Worm (Caenorhabditis elegans) whole organism, L1 larva: ENCODE data around the gene srx-78.

Experiments used
- C34B4.2 ChIP-seq: sonication (generic microtip); optimal IDR thresholded peaks from 2 replicates; lab custom pipeline; 2017; ENCODE audit warnings: mild to moderate bottlenecking, missing genetic modification characterization, missing compliant biosample characterization
- F16B12.6 ChIP-seq: fragments of 150-350 bp; optimal IDR thresholded peaks from 2 replicates; lab custom pipeline; 2014; ENCODE audit warnings: missing biosample characterization, missing genetic modification characterization
- alr-1 ChIP-seq: fragments of 200-800 bp; sonication (Bioruptor generic); optimal IDR thresholded peaks from 2 replicates; lab custom pipeline; 2018; ENCODE audit warnings: borderline replicate concordance, mild to moderate bottlenecking, missing genetic modification characterization, missing compliant biosample characterization
- ama-1 ChIP-seq: fragments of 150-350 bp; optimal IDR thresholded peaks from 2 replicates; lab custom pipeline; 2014
- blmp-1 ChIP-seq: fragments of 150-350 bp; optimal IDR thresholded peaks from 2 replicates; lab custom pipeline; 2014; ENCODE audit warnings: missing biosample characterization, missing genetic modification characterization
- ceh-63 ChIP-seq: fragments of 200-800 bp; sonication (Bioruptor generic); optimal IDR thresholded peaks from 2 replicates; lab custom pipeline; 2018; ENCODE audit warnings: mild to moderate bottlenecking, missing genetic modification characterization, missing compliant biosample characterization
- ceh-90 ChIP-seq: sonication (generic microtip); optimal IDR thresholded peaks from 2 replicates; lab custom pipeline; 2016; ENCODE audit warnings: missing genetic modification characterization, missing compliant biosample characterization
- dsc-1 ChIP-seq: sonication (generic microtip); optimal IDR thresholded peaks from 2 replicates; lab custom pipeline; 2016; ENCODE audit warnings: mild to moderate bottlenecking, missing genetic modification characterization, missing compliant biosample characterization
- efl-3 ChIP-seq: fragments of 200-800 bp; sonication (Bioruptor generic); optimal IDR thresholded peaks from 2 replicates; lab custom pipeline; 2018; ENCODE audit warnings: mild to moderate bottlenecking, missing genetic modification characterization, missing compliant biosample characterization
- egl-27 ChIP-seq, 2 experiments: fragments of 150-350 bp in 1 of 2; sonication (generic microtip); optimal IDR thresholded peaks; 3 replicates each; lab custom pipeline; 2017 to 2018; ENCODE audit warnings: missing biosample characterization in 2 of 2, missing genetic modification characterization in 2 of 2, missing genetic modification reagents in 2 of 2
- elt-2 ChIP-seq: sonication (generic microtip); optimal IDR thresholded peaks from 2 replicates; lab custom pipeline; 2016; ENCODE audit warnings: missing genetic modification characterization, mild to moderate bottlenecking, inconsistent platforms, missing compliant biosample characterization, missing genetic modification reagents
- ets-5 ChIP-seq: fragments of 200-800 bp; sonication (Bioruptor generic); IDR thresholded peaks from 2 replicates; pipeline ENCODE4 v1.3.6; 2022; ENCODE audit warnings: missing genetic modification characterization, missing compliant biosample characterization
- fkh-10 ChIP-seq: sonication (generic microtip); optimal IDR thresholded peaks from 2 replicates; lab custom pipeline; 2017; ENCODE audit warnings: missing biosample characterization, missing genetic modification reagents, missing genetic modification characterization
- fkh-4 ChIP-seq: sonication (generic microtip); optimal IDR thresholded peaks from 2 replicates; lab custom pipeline; 2016; ENCODE audit warnings: missing compliant biosample characterization, missing genetic modification characterization, borderline replicate concordance
- grh-1 ChIP-seq: fragments of 200-800 bp; sonication (Bioruptor generic); IDR thresholded peaks from 2 replicates; pipeline ENCODE4 v1.3.6; 2022; ENCODE audit warnings: missing genetic modification reagents, missing genetic modification characterization, missing compliant biosample characterization
- hlh-4 ChIP-seq: sonication (generic microtip); optimal IDR thresholded peaks from 2 replicates; lab custom pipeline; 2016; ENCODE audit warnings: mild to moderate bottlenecking, missing genetic modification characterization, missing compliant biosample characterization
- hpl-2 ChIP-seq: fragments of 150-350 bp; optimal IDR thresholded peaks from 2 replicates; lab custom pipeline; 2014; ENCODE audit warnings: missing biosample characterization, missing genetic modification reagents, missing genetic modification characterization
- irx-1 ChIP-seq: sonication (generic microtip); optimal IDR thresholded peaks from 2 replicates; lab custom pipeline; 2016; ENCODE audit warnings: missing genetic modification characterization, missing compliant biosample characterization
- isw-1 ChIP-seq: fragments of 200-800 bp; sonication (Bioruptor generic); IDR thresholded peaks from 2 replicates; pipeline ENCODE4 v1.3.6; 2022; ENCODE audit warnings: missing genetic modification characterization, missing compliant biosample characterization
- jun-1 ChIP-seq: fragments of 150-350 bp; optimal IDR thresholded peaks from 2 replicates; lab custom pipeline; 2014; ENCODE audit warnings: missing biosample characterization, missing genetic modification reagents, missing genetic modification characterization
- lin-14 ChIP-seq: fragments of 200-800 bp; sonication (Bioruptor generic); optimal IDR thresholded peaks from 2 replicates; lab custom pipeline; 2018; ENCODE audit warnings: mild to moderate bottlenecking, missing genetic modification characterization, moderate library complexity, missing compliant biosample characterization
- lin-15B ChIP-seq: fragments of 150-350 bp; sonication (generic microtip); optimal IDR thresholded peaks from 3 replicates; lab custom pipeline; 2014; ENCODE audit warnings: missing biosample characterization, missing genetic modification characterization
- lin-35 ChIP-seq, 2 experiments: fragments of 150-350 bp; optimal IDR thresholded peaks; 2 replicates each; lab custom pipeline; 2014; ENCODE audit warnings: missing biosample characterization in 2 of 2, missing genetic modification characterization in 2 of 2, missing genetic modification reagents in 2 of 2
- lin-39 ChIP-seq: fragments of 150-350 bp; optimal IDR thresholded peaks from 2 replicates; lab custom pipeline; 2014; ENCODE audit warnings: missing biosample characterization, missing genetic modification reagents, missing genetic modification characterization
- lsy-2 ChIP-seq, 2 experiments: fragments of 150-350 bp; optimal IDR thresholded peaks; 2 replicates each; lab custom pipeline; 2014; ENCODE audit warnings: missing biosample characterization in 2 of 2, missing genetic modification characterization in 2 of 2
- mab-9 ChIP-seq: fragments of 200-800 bp; sonication (Bioruptor generic); IDR thresholded peaks from 2 replicates; pipeline ENCODE4 v1.3.6; 2022; ENCODE audit warnings: missing genetic modification reagents, missing genetic modification characterization, missing compliant biosample characterization
- mdl-1 ChIP-seq, 2 experiments: fragments of 150-350 bp; optimal IDR thresholded peaks; 2 replicates each; lab custom pipeline; 2014 to 2017; ENCODE audit warnings: missing biosample characterization in 2 of 2, missing genetic modification characterization in 2 of 2, inconsistent platforms in 1 of 2
- nhr-20 ChIP-seq: sonication (generic microtip); optimal IDR thresholded peaks from 2 replicates; lab custom pipeline; 2016; ENCODE audit warnings: mild to moderate bottlenecking, missing genetic modification characterization, missing compliant biosample characterization
- nhr-71 ChIP-seq: sonication (generic microtip); optimal IDR thresholded peaks from 2 replicates; lab custom pipeline; 2016; ENCODE audit warnings: mild to moderate bottlenecking, missing genetic modification characterization, moderate library complexity, missing compliant biosample characterization
- nhr-76 ChIP-seq: sonication (generic microtip); optimal IDR thresholded peaks from 2 replicates; lab custom pipeline; 2017; ENCODE audit warnings: missing biosample characterization, missing genetic modification characterization
- nhr-77 ChIP-seq: fragments of 150-350 bp; optimal IDR thresholded peaks from 2 replicates; lab custom pipeline; 2014; ENCODE audit warnings: missing biosample characterization, missing genetic modification characterization
- nhr-84 ChIP-seq: sonication (generic microtip); optimal IDR thresholded peaks from 2 replicates; lab custom pipeline; 2017; ENCODE audit warnings: missing biosample characterization, missing genetic modification characterization
- nhr-85 ChIP-seq: sonication (generic microtip); peaks from one replicate; lab custom pipeline; 2016; ENCODE audit warnings: missing genetic modification characterization, inconsistent platforms, missing compliant biosample characterization
- nhr-90 ChIP-seq: sonication (generic microtip); optimal IDR thresholded peaks from 2 replicates; lab custom pipeline; 2016; ENCODE audit warnings: mild to moderate bottlenecking, missing genetic modification characterization, missing compliant biosample characterization; ENCODE audit not compliant: poor library complexity
- pag-3 ChIP-seq: sonication (generic microtip); optimal IDR thresholded peaks from 2 replicates; lab custom pipeline; 2017; ENCODE audit warnings: missing genetic modification characterization, mild to moderate bottlenecking, missing compliant biosample characterization, antibody characterized with exemption, borderline replicate concordance; ENCODE audit not compliant: insufficient read depth
- rnt-1 ChIP-seq: sonication (generic microtip); optimal IDR thresholded peaks from 2 replicates; lab custom pipeline; 2016; ENCODE audit warnings: mild to moderate bottlenecking, missing genetic modification characterization, moderate library complexity, missing compliant biosample characterization
- skn-1 ChIP-seq: fragments of 150-350 bp; optimal IDR thresholded peaks from 2 replicates; lab custom pipeline; 2014; ENCODE audit warnings: missing biosample characterization, missing genetic modification characterization
- snpc-4 ChIP-seq: fragments of 150-350 bp; optimal IDR thresholded peaks from 2 replicates; lab custom pipeline; 2014; ENCODE audit warnings: missing biosample characterization, missing genetic modification characterization
- snu-23 ChIP-seq: sonication (generic microtip); optimal IDR thresholded peaks from 2 replicates; lab custom pipeline; 2016; ENCODE audit warnings: missing genetic modification characterization, missing compliant biosample characterization
- sox-4 ChIP-seq: sonication (generic microtip); optimal IDR thresholded peaks from 2 replicates; lab custom pipeline; 2016; ENCODE audit warnings: missing genetic modification characterization, missing compliant biosample characterization
- sup-37 ChIP-seq: fragments of 200-800 bp; sonication (Bioruptor generic); optimal IDR thresholded peaks from 2 replicates; lab custom pipeline; 2018; ENCODE audit warnings: mild to moderate bottlenecking, missing genetic modification characterization, missing compliant biosample characterization
- swsn-7 ChIP-seq: sonication (generic microtip); optimal IDR thresholded peaks from 2 replicates; lab custom pipeline; 2016; ENCODE audit warnings: missing genetic modification characterization, missing compliant biosample characterization
- tbx-2 ChIP-seq: sonication (generic microtip); optimal IDR thresholded peaks from 2 replicates; lab custom pipeline; 2016; ENCODE audit warnings: missing genetic modification characterization, missing compliant biosample characterization
- tlp-1 ChIP-seq: fragments of 150-350 bp; optimal IDR thresholded peaks from 2 replicates; lab custom pipeline; 2014; ENCODE audit warnings: missing biosample characterization, missing genetic modification characterization
- unc-62 ChIP-seq: fragments of 150-350 bp; optimal IDR thresholded peaks from 2 replicates; lab custom pipeline; 2014; ENCODE audit warnings: missing biosample characterization, missing genetic modification reagents, missing genetic modification characterization
- zag-1 ChIP-seq: fragments of 150-350 bp; optimal IDR thresholded peaks from 2 replicates; lab custom pipeline; 2014; ENCODE audit warnings: missing biosample characterization, missing genetic modification characterization
- ztf-11 ChIP-seq, 2 experiments: sonication (generic microtip); optimal IDR thresholded peaks; 2 replicates each; lab custom pipeline; 2016 to 2017; ENCODE audit warnings: missing genetic modification characterization in 2 of 2, missing biosample characterization in 1 of 2, missing compliant biosample characterization in 1 of 2
- ztf-4 ChIP-seq: fragments of 150-350 bp; optimal IDR thresholded peaks from 2 replicates; lab custom pipeline; 2014; ENCODE audit warnings: missing biosample characterization, missing genetic modification characterization

The srx-78 gene

ce11 chrV:15074907-15075306 lies 19.9 kb upstream of the srx-78 start (continued):
- no peak for TF ChIP-seq pag-3 (tag; lab: Kevin White, UChicago)
- peak; percentile 23 for TF ChIP-seq fkh-10 (GFP tag; lab: Kevin White, UChicago)
- TF ChIP-seq alr-1 (tag; lab: Kevin White, UChicago), result no peak
- TF ChIP-seq nhr-71 (tag; lab: Kevin White, UChicago), result no peak
- TF ChIP-seq lin-35 (GFP tag; optimal IDR thresholded peaks at IDR 0.05; lab: Kevin White, UChicago), result peak in 1 of 2 experiments; percentile 11
- TF ChIP-seq lin-14 (GFP tag; lab: Kevin White, UChicago), result peak; percentile 68
- TF ChIP-seq ztf-4 (tag; lab: Kevin White, UChicago), result no peak
- no peak for TF ChIP-seq efl-3

ce11 chrV:15078560-15078959 lies 16.3 kb upstream of the srx-78 start:
- TF ChIP-seq dsc-1 (peak; percentile 64), nhr-85 (tag; lab: Kevin White, UChicago) (no peak), blmp-1 (tag; lab: Kevin White, UChicago) (peak; percentile 66)

- TF ChIP-seq C34B4.2 (tag; lab: Kevin White, UChicago) (no peak), ceh-90 (peak; percentile 92), elt-2 (tag; lab: Kevin White, UChicago) (peak; percentile 67), snpc-4 (tag; lab: Kevin White, UChicago) (peak; percentile 50), nhr-76 (tag; lab: Kevin White, UChicago) (no peak), nhr-71 (tag; lab: Kevin White, UChicago) (peak; percentile 87), ama-1 (lab: Kevin White, UChicago) (no peak), sup-37 (no peak), unc-62 (GFP tag; lab: Kevin White, UChicago) (no peak), lin-14 (GFP tag; lab: Kevin White, UChicago) (peak; percentile 69), jun-1 (tag; lab: Kevin White, UChicago) (peak; percentile 29), skn-1 (tag; lab: Kevin White, UChicago) (peak; percentile 38), F16B12.6 (tag; lab: Kevin White, UChicago) (no peak), lin-15B (tag; lab: Kevin White, UChicago) (no peak), ets-5 (no peak), hpl-2 (GFP tag; lab: Kevin White, UChicago) (no peak), blmp-1 (tag; lab: Kevin White, UChicago) (peak; percentile 51), tbx-2 (tag; lab: Kevin White, UChicago) (peak; percentile 87), snu-23 (GFP tag; lab: Kevin White, UChicago) (peak; percentile 86), nhr-77 (tag; lab: Kevin White, UChicago) (no peak), isw-1 (GFP tag; lab: Robert Waterston, UW) (peak; percentile 46; the same call in 1 of the 2 replicates), egl-27 (tag; optimal IDR thresholded peaks at IDR 0.05; lab: Kevin White, UChicago) (no peak), sox-4 (tag; lab: Kevin White, UChicago) (peak; percentile 90), hlh-4 (tag; lab: Kevin White, UChicago) (peak; percentile 80), ceh-63 (GFP tag; lab: Kevin White, UChicago) (no peak), mdl-1 (tag; optimal IDR thresholded peaks at IDR 0.05; lab: Kevin White, UChicago) (no peak), nhr-20 (tag; lab: Kevin White, UChicago) (peak; percentile 85), grh-1 (GFP tag; lab: Robert Waterston, UW) (0 out of 2 replicates have a peak, but pooled peaks have one; percentile 34), lin-35 (GFP tag; optimal IDR thresholded peaks at IDR 0.05; lab: Kevin White, UChicago) (peak; percentile 21 to 46), fkh-4 (tag; lab: Kevin White, UChicago) (peak; percentile 94), rnt-1 (tag; lab: Kevin White, UChicago) (peak; percentile 97), lsy-2 (tag; optimal IDR thresholded peaks at IDR 0.05; lab: Kevin White, UChicago) (peak; percentile 68 to 70), nhr-84 (no peak), mab-9 (peak; percentile 78; the same call in 1 of the 2 replicates), tlp-1 (no peak), zag-1 (tag; lab: Kevin White, UChicago) (no peak), lin-39 (tag; lab: Kevin White, UChicago) (no peak), nhr-90 (tag; lab: Kevin White, UChicago) (peak; percentile 92), efl-3 (peak; percentile 54), ztf-11 (tag; optimal IDR thresholded peaks at IDR 0.05; lab: Kevin White, UChicago) (peak in 1 of 2 experiments; percentile 95), irx-1 (tag; lab: Kevin White, UChicago) (peak; percentile 93), swsn-7 (tag; lab: Kevin White, UChicago) (peak; percentile 83)
Observed at ce11 chrV:15082291-15082690, 12.6 kb upstream of the srx-78 start, which contains the start of the genes C01G10.10 and C01G10.9. Gene C01G10.10 (minus strand): TSS chrV:15082441. Gene C01G10.9 (plus strand): TSS chrV:15082530.
